Fruit fly (Drosophila melanogaster) whole organism: ENCODE data around the gene CG4098.

Source experiments
- CG8478 ChIP-seq: fragments of >200 bp; optimal IDR thresholded peaks from 2 replicates; lab custom pipeline; 2018; ENCODE audit warnings: inconsistent platforms
- Dll ChIP-seq: fragments of >200 bp; optimal IDR thresholded peaks from 2 replicates; lab custom pipeline; 2017
- EcR ChIP-seq, 2 experiments: fragments of >200 bp; optimal IDR thresholded peaks; 2 replicates each; lab custom pipeline; 2017; ENCODE audit warnings: missing biosample characterization in 2 of 2, missing genetic modification characterization in 2 of 2, missing genetic modification reagents in 2 of 2
- pan ChIP-seq: fragments of >200 bp; optimal IDR thresholded peaks from 2 replicates; lab custom pipeline; 2017
- usp ChIP-seq: fragments of >200 bp; optimal IDR thresholded peaks from 2 replicates; lab custom pipeline; 2017; ENCODE audit warnings: missing biosample characterization, missing genetic modification characterization, mixed read lengths

DNA sequence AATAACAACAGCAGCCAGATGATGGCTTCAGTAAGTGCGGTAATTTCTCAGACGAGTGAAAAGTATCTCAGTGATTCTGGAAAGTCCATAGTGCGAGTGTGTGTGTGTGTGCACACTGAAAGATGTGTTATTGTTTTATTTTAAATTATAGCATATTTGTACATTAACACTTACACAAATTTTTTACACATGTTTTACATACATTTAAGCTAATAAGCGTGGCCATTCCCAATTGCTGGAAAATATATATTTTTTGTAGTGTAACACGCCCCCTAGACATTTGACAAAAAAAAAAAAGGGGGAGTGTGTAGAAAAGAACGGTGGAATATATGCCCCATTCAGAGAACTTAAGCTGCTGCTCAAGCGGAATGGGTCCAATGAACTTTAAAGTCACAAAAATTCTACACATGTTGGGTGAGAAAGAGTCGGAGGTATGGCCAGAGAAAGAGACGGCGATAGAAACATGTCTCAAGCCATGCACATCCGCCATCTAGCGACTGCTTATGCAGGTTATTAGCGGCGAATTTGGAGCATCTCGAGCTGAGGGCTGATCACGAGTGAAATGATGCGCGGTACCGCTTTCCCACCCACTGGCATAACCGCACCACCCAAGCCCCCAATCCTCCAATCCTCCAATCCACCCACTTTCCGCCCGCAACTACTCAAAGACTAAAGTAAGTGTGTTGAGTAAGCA is 22.8 kb upstream of the CG4098 start:
- no peak for TF ChIP-seq Dll (lab: Kevin White, UChicago)
- no peak for TF ChIP-seq pan
- TF ChIP-seq EcR (GFP tag; optimal IDR thresholded peaks at IDR 0.05; lab: Kevin White, UChicago): no peak
- no peak for TF ChIP-seq usp (GFP tag; lab: Kevin White, UChicago)
- TF ChIP-seq CG8478 (lab: Kevin White, UChicago): no peak
